Fruit fly (Drosophila melanogaster) whole organism, embryonic: ENCODE measurements around the gene Mbs.

Experiments
- BtbVII ChIP-seq: fragments of 200-800 bp; sonication (Bioruptor generic); optimal IDR thresholded peaks from 3 replicates; lab custom pipeline; 2017; ENCODE audit warnings: missing biosample characterization, mild to moderate bottlenecking, missing genetic modification characterization
- CG10565 ChIP-seq: fragments of 200-800 bp; sonication (Bioruptor generic); optimal IDR thresholded peaks from 3 replicates; lab custom pipeline; 2016; ENCODE audit warnings: missing biosample characterization, mild to moderate bottlenecking, missing genetic modification characterization
- CG10959 ChIP-seq: fragments of 200-800 bp; sonication (Bioruptor generic); IDR thresholded peaks from 2 replicates; pipeline ENCODE4 v1.3.6; 2022; ENCODE audit warnings: missing biosample characterization, missing genetic modification characterization
- CG11504 ChIP-seq: fragments of 200-800 bp; sonication (Bioruptor generic); optimal IDR thresholded peaks from 3 replicates; lab custom pipeline; 2019; ENCODE audit warnings: missing biosample characterization, mild to moderate bottlenecking, missing genetic modification characterization, moderate library complexity
- CG11560 ChIP-seq: fragments of 200-800 bp; sonication (Bioruptor generic); IDR thresholded peaks from 3 replicates; pipeline ENCODE4 v1.3.6; 2022; ENCODE audit warnings: missing biosample characterization, missing genetic modification characterization
- CG1529 ChIP-seq: fragments of 200-800 bp; sonication (Bioruptor generic); optimal IDR thresholded peaks from 3 replicates; lab custom pipeline; 2018; ENCODE audit warnings: missing biosample characterization, missing genetic modification characterization
- CG16813 ChIP-seq: fragments of 200-800 bp; sonication (Bioruptor generic); IDR thresholded peaks from 3 replicates; pipeline ENCODE4 v1.3.6; 2022; ENCODE audit warnings: missing biosample characterization, missing genetic modification characterization; ENCODE audit not compliant: partially characterized antibody
- CG17186 ChIP-seq: fragments of 200-800 bp; sonication (Bioruptor generic); optimal IDR thresholded peaks from 3 replicates; lab custom pipeline; 2017; ENCODE audit warnings: missing biosample characterization, missing genetic modification reagents, missing genetic modification characterization
- CG17359 ChIP-seq: fragments of 200-800 bp; sonication (Bioruptor generic); optimal IDR thresholded peaks from 3 replicates; lab custom pipeline; 2018; ENCODE audit warnings: missing biosample characterization, mild to moderate bottlenecking, missing genetic modification characterization, moderate library complexity
- CG18011 ChIP-seq: fragments of 200-800 bp; sonication (Bioruptor generic); optimal IDR thresholded peaks from 2 replicates; lab custom pipeline; 2017; ENCODE audit warnings: missing biosample characterization, missing genetic modification characterization, mild to moderate bottlenecking, moderate library complexity, missing genotype
- CG30403 ChIP-seq: fragments of 200-800 bp; sonication (Bioruptor generic); optimal IDR thresholded peaks from 3 replicates; lab custom pipeline; 2016; ENCODE audit warnings: missing biosample characterization, missing genetic modification characterization
- CG31224 ChIP-seq: fragments of 200-800 bp; sonication (Bioruptor generic); IDR thresholded peaks from 2 replicates; pipeline ENCODE4 v1.3.6; 2022; ENCODE audit warnings: missing biosample characterization, missing genetic modification characterization
- CG42726 ChIP-seq: fragments of 200-800 bp; sonication (Bioruptor generic); IDR thresholded peaks from 2 replicates; pipeline ENCODE4 v1.3.6; 2022; ENCODE audit warnings: missing biosample characterization, missing genetic modification characterization; ENCODE audit not compliant: partially characterized antibody
- CG4360 ChIP-seq: fragments of 200-800 bp; sonication (Bioruptor generic); IDR thresholded peaks from 2 replicates; pipeline ENCODE4 v1.3.6; 2022; ENCODE audit warnings: missing biosample characterization, missing genetic modification characterization
- CG4730 ChIP-seq: fragments of 200-800 bp; sonication (Bioruptor generic); IDR thresholded peaks from 2 replicates; pipeline ENCODE4 v1.3.6; 2022; ENCODE audit warnings: missing biosample characterization, missing genetic modification characterization
- CG6689 ChIP-seq: fragments of 200-800 bp; sonication (Bioruptor generic); IDR thresholded peaks from 2 replicates; pipeline ENCODE4 v1.3.6; 2022; ENCODE audit warnings: missing biosample characterization, missing genetic modification characterization
- CG8089 ChIP-seq: fragments of 200-800 bp; sonication (Bioruptor generic); optimal IDR thresholded peaks from 3 replicates; lab custom pipeline; 2016; ENCODE audit warnings: missing biosample characterization, missing genetic modification characterization
- CG8944 ChIP-seq: fragments of 200-800 bp; sonication (Bioruptor generic); optimal IDR thresholded peaks from 3 replicates; lab custom pipeline; 2016; ENCODE audit warnings: missing biosample characterization, missing genetic modification characterization
- CG9437 ChIP-seq: fragments of 200-800 bp; sonication (Bioruptor generic); optimal IDR thresholded peaks from 2 replicates; lab custom pipeline; 2018; ENCODE audit warnings: missing biosample characterization, mild to moderate bottlenecking, missing genetic modification characterization
- CG9609 ChIP-seq: fragments of 200-800 bp; sonication (Bioruptor generic); optimal IDR thresholded peaks from 3 replicates; lab custom pipeline; 2016; ENCODE audit warnings: missing biosample characterization, missing genetic modification characterization
- CG9797 ChIP-seq: fragments of 200-800 bp; sonication (Bioruptor generic); optimal IDR thresholded peaks from 3 replicates; lab custom pipeline; 2018; ENCODE audit warnings: missing biosample characterization, mild to moderate bottlenecking, missing genetic modification characterization
- CrebB ChIP-seq: fragments of 200-800 bp; sonication (Bioruptor generic); optimal IDR thresholded peaks from 3 replicates; lab custom pipeline; 2018; ENCODE audit warnings: missing biosample characterization, mild to moderate bottlenecking, missing genetic modification characterization
- D19B ChIP-seq: fragments of 200-800 bp; sonication (Bioruptor generic); optimal IDR thresholded peaks from 2 replicates; lab custom pipeline; 2017; ENCODE audit warnings: missing biosample characterization, mild to moderate bottlenecking, missing genetic modification characterization
- Dbx ChIP-seq: fragments of 200-800 bp; sonication (Bioruptor generic); IDR thresholded peaks from 3 replicates; pipeline ENCODE4 v1.3.6; 2022; ENCODE audit warnings: missing biosample characterization, missing genetic modification characterization
- E2f1 ChIP-seq: fragments of 200-800 bp; sonication (Bioruptor generic); IDR thresholded peaks from 2 replicates; pipeline ENCODE4 v1.3.6; 2022; ENCODE audit warnings: missing biosample characterization, missing genetic modification characterization
- Gug ChIP-seq: fragments of 200-800 bp; sonication (Bioruptor generic); IDR thresholded peaks from 4 replicates; pipeline ENCODE4 v1.3.6; 2022; ENCODE audit warnings: missing biosample characterization, missing genetic modification characterization
- H2.0 ChIP-seq: fragments of 200-800 bp; sonication (Bioruptor generic); IDR thresholded peaks from 2 replicates; pipeline ENCODE4 v1.3.6; 2022; ENCODE audit warnings: missing biosample characterization, missing genetic modification characterization
- HmgZ ChIP-seq: fragments of 200-800 bp; sonication (Bioruptor generic); optimal IDR thresholded peaks from 2 replicates; lab custom pipeline; 2018; ENCODE audit warnings: missing biosample characterization, mild to moderate bottlenecking, missing genetic modification characterization
- Hr78 ChIP-seq, 2 experiments: fragments of 200-800 bp in 1 of 2; fragments of >200 bp in 1 of 2; sonication (Bioruptor generic) in 1 of 2; optimal IDR thresholded peaks; 2 replicates each; lab custom pipeline; 2017 to 2019; ENCODE audit warnings: missing biosample characterization in 2 of 2, missing genetic modification characterization in 2 of 2, mild to moderate bottlenecking in 1 of 2, moderate library complexity in 1 of 2
- Lim3 ChIP-seq: fragments of 200-800 bp; sonication (Bioruptor generic); IDR thresholded peaks from 2 replicates; pipeline ENCODE4 v1.3.6; 2022; ENCODE audit warnings: missing biosample characterization, missing genetic modification characterization
- Lpt ChIP-seq: fragments of >200 bp; optimal IDR thresholded peaks from 2 replicates; lab custom pipeline; 2018; ENCODE audit warnings: missing biosample characterization, missing genetic modification characterization
- Meics ChIP-seq: fragments of 200-800 bp; sonication (Bioruptor generic); optimal IDR thresholded peaks from 2 replicates; lab custom pipeline; 2017; ENCODE audit warnings: missing biosample characterization, mild to moderate bottlenecking, missing genetic modification characterization
- Sox100B ChIP-seq: fragments of 200-800 bp; sonication (Bioruptor generic); optimal IDR thresholded peaks from 3 replicates; lab custom pipeline; 2018; ENCODE audit warnings: missing biosample characterization, mild to moderate bottlenecking, missing genetic modification characterization
- TFAM ChIP-seq: fragments of 200-800 bp; sonication (Bioruptor generic); optimal IDR thresholded peaks from 2 replicates; lab custom pipeline; 2017; ENCODE audit warnings: missing biosample characterization, missing genetic modification characterization, inconsistent platforms
- ap ChIP-seq: fragments of 200-800 bp; sonication (Bioruptor generic); IDR thresholded peaks from 2 replicates; pipeline ENCODE4 v1.3.6; 2022; ENCODE audit warnings: missing biosample characterization, missing genetic modification characterization
- bbx ChIP-seq: fragments of 200-800 bp; sonication (Bioruptor generic); IDR thresholded peaks from 2 replicates; pipeline ENCODE4 v1.3.6; 2022; ENCODE audit warnings: missing biosample characterization, missing genetic modification characterization; ENCODE audit not compliant: partially characterized antibody
- bcd ChIP-seq: fragments of 200-800 bp; sonication (Bioruptor generic); optimal IDR thresholded peaks from 2 replicates; lab custom pipeline; 2017; ENCODE audit warnings: missing biosample characterization, mild to moderate bottlenecking, missing genetic modification characterization
- bsh ChIP-seq, 2 experiments: fragments of 200-800 bp; sonication (Bioruptor generic); optimal IDR thresholded peaks; 2 replicates each; lab custom pipeline; 2017 to 2018; ENCODE audit warnings: mild to moderate bottlenecking in 2 of 2, missing biosample characterization in 2 of 2, missing genetic modification characterization in 2 of 2, moderate library complexity in 1 of 2
- crc ChIP-seq: fragments of 200-800 bp; sonication (Bioruptor generic); optimal IDR thresholded peaks from 2 replicates; lab custom pipeline; 2016; ENCODE audit warnings: missing biosample characterization, missing genetic modification characterization
- croc ChIP-seq: fragments of 200-800 bp; sonication (Bioruptor generic); conservative IDR thresholded peaks from 3 replicates; pipeline ENCODE4 v1.3.6; 2022; ENCODE audit warnings: missing biosample characterization, missing genetic modification characterization
- fd64A ChIP-seq: fragments of 200-800 bp; sonication (Bioruptor generic); optimal IDR thresholded peaks from 3 replicates; lab custom pipeline; 2018; ENCODE audit warnings: missing biosample characterization, mild to moderate bottlenecking, missing genetic modification characterization
- jing ChIP-seq: fragments of 200-800 bp; sonication (Bioruptor generic); optimal IDR thresholded peaks from 2 replicates; lab custom pipeline; 2018; ENCODE audit warnings: missing biosample characterization, mild to moderate bottlenecking, missing genetic modification characterization
- kni ChIP-seq: fragments of 200-800 bp; sonication (Bioruptor generic); optimal IDR thresholded peaks from 3 replicates; lab custom pipeline; 2017; ENCODE audit warnings: mild to moderate bottlenecking, missing biosample characterization, missing genetic modification reagents, missing genetic modification characterization
- maf-S ChIP-seq: fragments of 200-800 bp; sonication (Bioruptor generic); optimal IDR thresholded peaks from 2 replicates; lab custom pipeline; 2016; ENCODE audit warnings: missing biosample characterization, missing genetic modification characterization
- onecut ChIP-seq: fragments of 200-800 bp; sonication (Bioruptor generic); IDR thresholded peaks from 2 replicates; pipeline ENCODE4 v1.3.6; 2022; ENCODE audit warnings: missing biosample characterization, missing genetic modification characterization
- pzg ChIP-seq: fragments of 200-800 bp; sonication (Bioruptor generic); optimal IDR thresholded peaks from 3 replicates; lab custom pipeline; 2018; ENCODE audit warnings: missing biosample characterization, mild to moderate bottlenecking, missing genetic modification characterization, moderate library complexity
- shn ChIP-seq: fragments of 200-800 bp; sonication (Bioruptor generic); optimal IDR thresholded peaks from 3 replicates; lab custom pipeline; 2016; ENCODE audit warnings: missing biosample characterization, missing genetic modification characterization
- sim ChIP-seq: fragments of 200-800 bp; sonication (Bioruptor generic); IDR thresholded peaks from 2 replicates; pipeline ENCODE4 v1.3.6; 2022; ENCODE audit warnings: missing biosample characterization, missing genetic modification characterization
- vfl ChIP-seq: fragments of 200-800 bp; sonication (Bioruptor generic); optimal IDR thresholded peaks from 2 replicates; lab custom pipeline; 2016; ENCODE audit warnings: missing biosample characterization, missing genetic modification characterization

Gene Mbs

DNA sequence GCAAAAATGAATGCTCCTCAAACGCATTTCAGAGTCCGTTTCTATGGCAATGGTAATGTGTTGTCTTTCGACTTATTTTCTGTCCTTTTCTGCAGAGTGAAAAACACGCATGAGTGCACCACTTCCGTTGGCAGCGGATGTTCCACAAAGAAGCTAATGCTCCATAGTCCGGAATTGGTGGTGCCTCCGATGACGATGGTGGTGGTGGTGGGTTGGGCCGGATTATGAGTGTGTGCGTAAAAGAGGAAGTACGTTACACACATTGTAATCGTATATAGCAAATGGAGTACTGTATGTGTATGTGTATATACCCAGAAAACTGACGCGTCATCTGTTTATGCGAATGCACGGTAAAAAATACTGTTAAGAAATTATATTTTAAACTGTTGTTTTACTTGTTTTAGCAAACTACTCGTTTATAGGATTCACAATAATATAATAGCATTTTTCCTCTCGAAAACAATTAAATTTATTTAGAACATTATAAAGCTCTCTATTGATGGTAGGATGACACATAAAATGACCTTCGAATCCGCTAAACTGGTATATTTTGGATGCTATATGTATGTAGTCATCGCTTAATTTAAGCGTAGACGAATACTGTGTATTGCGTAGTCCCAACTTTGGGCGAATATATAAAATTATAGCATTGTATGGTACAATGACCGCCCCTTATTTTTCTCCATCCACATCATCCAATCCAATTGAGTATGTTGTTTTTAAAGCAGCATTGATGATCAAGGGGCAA, 6.5 kb upstream of the Mbs start (continued):
- TF ChIP-seq vfl (GFP tag; lab: Kevin White, UChicago) (no peak), CG31224 (GFP tag; lab: Robert Waterston, UW) (peak; percentile 31; the same call in 1 of the 2 replicates), Sox100B (peak; percentile 39), CG8089 (GFP tag; lab: Kevin White, UChicago) (no peak), CG4360 (GFP tag; lab: Robert Waterston, UW) (0 out of 2 replicates have a peak, but pooled peaks have one; percentile 5), CG6689 (GFP tag; lab: Robert Waterston, UW) (peak; percentile 61), ap (GFP tag; lab: Robert Waterston, UW) (peak; percentile 36), bbx (GFP tag; lab: Robert Waterston, UW) (no peak), CG11560 (tag; lab: Robert Waterston, UW) (no peak), sim (GFP tag; lab: Robert Waterston, UW) (peak; percentile 5; the same call in 1 of the 2 replicates), CG8944 (no peak), CG17186 (GFP tag; lab: Kevin White, UChicago) (no peak), Meics (GFP tag; lab: Kevin White, UChicago) (no peak), CrebB (tag; lab: Kevin White, UChicago) (peak; percentile 30), E2f1 (peak; percentile 58), croc (no peak; the same call in 2 of the 3 replicates), CG4730 (no peak), CG1529 (GFP tag; lab: Kevin White, UChicago) (no peak), kni (peak; percentile 41), CG9797 (GFP tag; lab: Kevin White, UChicago) (no peak), CG30403 (GFP tag; lab: Kevin White, UChicago) (peak; percentile 36), Gug (GFP tag; lab: Robert Waterston, UW) (no peak), BtbVII (GFP tag; lab: Kevin White, UChicago) (no peak), Hr78 (GFP tag; optimal IDR thresholded peaks at IDR 0.05; lab: Kevin White, UChicago) (no peak), D19B (no peak), crc (GFP tag; lab: Kevin White, UChicago) (no peak), CG10959 (no peak), onecut (no peak), jing (GFP tag; lab: Kevin White, UChicago) (peak; percentile 1), Lpt (no peak), TFAM (GFP tag; lab: Kevin White, UChicago) (no peak), bsh (GFP tag; optimal IDR thresholded peaks at IDR 0.05; lab: Kevin White, UChicago) (peak in 1 of 2 experiments; percentile 66), CG17359 (tag; lab: Kevin White, UChicago) (peak; percentile 23), CG18011 (GFP tag; lab: Kevin White, UChicago) (no peak), Lim3 (GFP tag; lab: Robert Waterston, UW) (no peak), bcd (GFP tag; lab: Kevin White, UChicago) (no peak), shn (GFP tag; lab: Kevin White, UChicago) (no peak), fd64A (GFP tag; lab: Kevin White, UChicago) (no peak), CG9437 (GFP tag; lab: Kevin White, UChicago) (no peak), Dbx (peak; percentile 53; the same call in 1 of the 3 replicates), maf-S (GFP tag; lab: Kevin White, UChicago) (peak; percentile 20), pzg (GFP tag; lab: Kevin White, UChicago) (no peak), CG42726 (GFP tag; lab: Robert Waterston, UW) (no peak), CG11504 (tag; lab: Kevin White, UChicago) (peak; percentile 57), HmgZ (tag; lab: Kevin White, UChicago) (no peak), H2.0 (peak; percentile 63), CG16813 (GFP tag; lab: Robert Waterston, UW) (no peak), CG9609 (GFP tag; lab: Kevin White, UChicago) (no peak), CG10565 (GFP tag; lab: Kevin White, UChicago) (no peak)
